Fruit fly (Drosophila melanogaster): ENCODE data around the gene Nep4.

DNA sequence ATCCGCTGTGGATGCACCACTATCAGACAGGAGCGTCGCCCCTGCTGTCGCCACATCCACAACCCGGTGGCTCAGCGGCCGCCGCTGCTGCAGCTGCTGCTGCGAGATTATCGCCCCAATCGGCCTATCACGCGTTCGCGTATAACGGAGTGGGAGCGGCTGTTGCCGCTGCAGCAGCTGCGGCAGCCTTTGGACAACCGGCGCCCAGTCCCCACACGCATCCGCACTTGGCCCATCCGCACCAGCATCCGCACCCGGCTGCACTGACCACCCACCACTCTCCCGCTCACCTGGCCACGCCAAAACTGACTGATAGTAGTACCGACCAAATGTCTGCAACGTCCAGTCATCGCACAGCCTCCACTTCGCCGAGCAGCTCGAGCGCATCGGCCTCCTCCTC, 33.6 kb downstream of the Nep4 start:
- TF ChIP-seq brk (GFP tag; optimal IDR thresholded peaks at IDR 0.05), result no peak
- no peak for TF ChIP-seq pan (optimal IDR thresholded peaks at IDR 0.05)
- TF ChIP-seq psq (GFP tag; optimal IDR thresholded peaks at IDR 0.05), result no peak
- TF ChIP-seq Dfd (GFP tag; optimal IDR thresholded peaks at IDR 0.05), result no peak
- no peak for TF ChIP-seq Hr78 (GFP tag; optimal IDR thresholded peaks at IDR 0.05)
- no peak for TF ChIP-seq Myc (optimal IDR thresholded peaks at IDR 0.05)
- no peak for TF ChIP-seq Vsx2 (GFP tag; optimal IDR thresholded peaks at IDR 0.05; ENCODE audit: partially characterized antibody)

All from whole organism, wandering third instar larva.